Worm (Caenorhabditis elegans) whole organism, L3 larva: ENCODE data around the gene F52D2.6.

ENCODE experiments used
- ama-1 ChIP-seq: fragments of 150-350 bp; optimal IDR thresholded peaks from 2 replicates; lab custom pipeline; 2018
- fkh-10 ChIP-seq: sonication (generic microtip); optimal IDR thresholded peaks from 2 replicates; lab custom pipeline; 2017; ENCODE audit warnings: missing biosample characterization, missing genetic modification reagents, missing genetic modification characterization
- fos-1 ChIP-seq: fragments of 150-350 bp; optimal IDR thresholded peaks from 2 replicates; lab custom pipeline; 2014; ENCODE audit warnings: missing biosample characterization, missing genetic modification characterization
- jun-1 ChIP-seq: fragments of 150-350 bp; optimal IDR thresholded peaks from 2 replicates; lab custom pipeline; 2014; ENCODE audit warnings: missing biosample characterization, missing genetic modification reagents, missing genetic modification characterization
- lin-15B ChIP-seq: fragments of 150-350 bp; optimal IDR thresholded peaks from 2 replicates; lab custom pipeline; 2014; ENCODE audit warnings: missing biosample characterization, missing genetic modification characterization
- nhr-25 ChIP-seq: sonication (generic microtip); optimal IDR thresholded peaks from 2 replicates; lab custom pipeline; 2017; ENCODE audit warnings: missing biosample characterization, missing genetic modification characterization
- nhr-28 ChIP-seq: fragments of 150-350 bp; optimal IDR thresholded peaks from 2 replicates; lab custom pipeline; 2014; ENCODE audit warnings: missing biosample characterization, missing genetic modification characterization
- pha-4 ChIP-seq: fragments of 150-350 bp; optimal IDR thresholded peaks from 2 replicates; lab custom pipeline; 2014; ENCODE audit warnings: missing biosample characterization, missing genetic modification reagents, missing genetic modification characterization

DNA sequence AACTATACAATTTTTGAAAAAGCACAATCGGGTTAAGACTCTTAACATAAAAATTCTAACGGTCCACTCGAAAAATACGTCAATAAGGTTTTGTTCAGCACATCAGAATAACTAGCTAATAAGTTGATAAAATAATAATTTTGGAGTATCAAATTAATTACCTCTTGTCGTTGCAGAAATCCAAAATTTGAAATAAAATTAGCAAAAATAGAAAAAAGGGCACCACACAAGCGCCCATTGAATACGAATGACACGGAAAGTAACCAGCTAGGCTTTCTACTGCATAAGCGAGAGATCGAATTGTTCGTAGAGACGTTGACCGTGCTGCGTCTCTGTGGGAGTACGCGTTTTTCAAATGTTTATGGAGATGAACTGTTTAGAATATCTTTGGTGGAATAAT is 16.7 kb upstream of the F52D2.6 start:
- no peak for TF ChIP-seq pha-4
- TF ChIP-seq fos-1, result no peak
- no peak for TF ChIP-seq nhr-28
- TF ChIP-seq ama-1 (lab: Kevin White, UChicago), result no peak
- TF ChIP-seq lin-15B (tag; lab: Kevin White, UChicago), result no peak
- no peak for TF ChIP-seq fkh-10 (GFP tag; lab: Kevin White, UChicago)
- no peak for TF ChIP-seq nhr-25
- TF ChIP-seq jun-1, result no peak
